Fruit fly (Drosophila melanogaster) whole organism, embryonic: Measurements from ENCODE around the gene mTerf3.

Experiments
- Atf3 ChIP-seq: fragments of 200-800 bp; sonication (Bioruptor generic); optimal IDR thresholded peaks from 3 replicates; lab custom pipeline; 2016; ENCODE audit warnings: missing biosample characterization, missing genetic modification characterization
- Bteb2 ChIP-seq: fragments of 200-800 bp; sonication (Bioruptor generic); optimal IDR thresholded peaks from 2 replicates; lab custom pipeline; 2016; ENCODE audit warnings: missing biosample characterization, missing genetic modification characterization
- CG10274 ChIP-seq: fragments of 200-800 bp; sonication (Bioruptor generic); optimal IDR thresholded peaks from 3 replicates; lab custom pipeline; 2017; ENCODE audit warnings: missing biosample characterization, mild to moderate bottlenecking, missing genetic modification characterization
- CG11398 ChIP-seq: fragments of 200-800 bp; sonication (Bioruptor generic); optimal IDR thresholded peaks from 2 replicates; lab custom pipeline; 2016; ENCODE audit warnings: missing biosample characterization, missing genetic modification characterization
- CG12769 ChIP-seq: fragments of 200-800 bp; sonication (Bioruptor generic); optimal IDR thresholded peaks from 2 replicates; lab custom pipeline; 2019; ENCODE audit warnings: missing biosample characterization, mild to moderate bottlenecking, missing genetic modification characterization, moderate library complexity
- CG13775 ChIP-seq: fragments of 200-800 bp; sonication (Bioruptor generic); optimal IDR thresholded peaks from 3 replicates; lab custom pipeline; 2017; ENCODE audit warnings: missing biosample characterization, mild to moderate bottlenecking, missing genetic modification characterization
- CG14710 ChIP-seq: fragments of 200-800 bp; sonication (Bioruptor generic); optimal IDR thresholded peaks from 3 replicates; lab custom pipeline; 2019; ENCODE audit warnings: missing biosample characterization, mild to moderate bottlenecking, missing genetic modification characterization, moderate library complexity
- CG14860 ChIP-seq: fragments of 200-800 bp; sonication (Bioruptor generic); IDR thresholded peaks from 3 replicates; pipeline ENCODE4 v1.3.6; 2022; ENCODE audit warnings: missing biosample characterization, missing genetic modification characterization; ENCODE audit not compliant: partially characterized antibody
- CG1602 ChIP-seq: fragments of 200-800 bp; sonication (Bioruptor generic); optimal IDR thresholded peaks from 3 replicates; lab custom pipeline; 2016; ENCODE audit warnings: missing biosample characterization, missing genetic modification characterization
- CG17912 ChIP-seq: fragments of 200-800 bp; sonication (Bioruptor generic); optimal IDR thresholded peaks from 2 replicates; lab custom pipeline; 2018; ENCODE audit warnings: missing biosample characterization, mild to moderate bottlenecking, missing genetic modification characterization
- CG1792 ChIP-seq: fragments of 200-800 bp; sonication (Bioruptor generic); optimal IDR thresholded peaks from 2 replicates; lab custom pipeline; 2016; ENCODE audit warnings: missing biosample characterization, missing genetic modification characterization
- CG2120 ChIP-seq: fragments of 200-800 bp; sonication (Bioruptor generic); optimal IDR thresholded peaks from 3 replicates; lab custom pipeline; 2016; ENCODE audit warnings: missing biosample characterization, missing genetic modification characterization
- CG32772 ChIP-seq: fragments of 200-800 bp; sonication (Bioruptor generic); IDR thresholded peaks from 2 replicates; pipeline ENCODE4 v1.3.6; 2022; ENCODE audit warnings: missing biosample characterization, missing genetic modification characterization
- CG3407 ChIP-seq: fragments of 200-800 bp; sonication (Bioruptor generic); optimal IDR thresholded peaks from 2 replicates; lab custom pipeline; 2018; ENCODE audit warnings: missing biosample characterization, mild to moderate bottlenecking, missing genetic modification characterization
- CG34422 ChIP-seq: fragments of 200-800 bp; sonication (Bioruptor generic); IDR thresholded peaks from 3 replicates; pipeline ENCODE4 v1.3.6; 2022; ENCODE audit warnings: missing biosample characterization, missing genetic modification characterization
- CG4282 ChIP-seq: fragments of 200-800 bp; sonication (Bioruptor generic); optimal IDR thresholded peaks from 2 replicates; lab custom pipeline; 2016; ENCODE audit warnings: missing biosample characterization, missing genetic modification characterization
- CG4328 ChIP-seq: fragments of 200-800 bp; sonication (Bioruptor generic); optimal IDR thresholded peaks from 3 replicates; lab custom pipeline; 2017; ENCODE audit warnings: missing biosample characterization, missing genetic modification reagents, missing genetic modification characterization
- CG4820 ChIP-seq: fragments of 200-800 bp; sonication (Bioruptor generic); optimal IDR thresholded peaks from 3 replicates; lab custom pipeline; 2016; ENCODE audit warnings: missing biosample characterization, missing genetic modification characterization
- CG5180 ChIP-seq: fragments of 200-800 bp; sonication (Bioruptor generic); optimal IDR thresholded peaks from 3 replicates; lab custom pipeline; 2017; ENCODE audit warnings: missing biosample characterization, missing genetic modification characterization, mild to moderate bottlenecking, moderate library complexity, missing genetic modification reagents
- CG6254 ChIP-seq: fragments of 200-800 bp; sonication (Bioruptor generic); optimal IDR thresholded peaks from 3 replicates; lab custom pipeline; 2017; ENCODE audit warnings: mild to moderate bottlenecking, missing biosample characterization, missing genetic modification reagents, missing genetic modification characterization
- CG6791 ChIP-seq: fragments of 200-800 bp; sonication (Bioruptor generic); IDR thresholded peaks from 3 replicates; pipeline ENCODE4 v1.3.6; 2022; ENCODE audit warnings: missing biosample characterization, missing genetic modification characterization; ENCODE audit not compliant: partially characterized antibody
- CG7786 ChIP-seq: fragments of 200-800 bp; sonication (Bioruptor generic); optimal IDR thresholded peaks from 2 replicates; lab custom pipeline; 2016; ENCODE audit warnings: missing biosample characterization, missing genetic modification characterization
- CG8281 ChIP-seq: fragments of 200-800 bp; sonication (Bioruptor generic); optimal IDR thresholded peaks from 2 replicates; lab custom pipeline; 2018; ENCODE audit warnings: missing biosample characterization, mild to moderate bottlenecking, missing genetic modification characterization, moderate library complexity
- CoRest ChIP-seq: fragments of 200-800 bp; sonication (Bioruptor generic); optimal IDR thresholded peaks from 3 replicates; lab custom pipeline; 2018; ENCODE audit warnings: missing biosample characterization, mild to moderate bottlenecking, missing genetic modification characterization, moderate library complexity
- CrebB ChIP-seq: fragments of 200-800 bp; sonication (Bioruptor generic); optimal IDR thresholded peaks from 3 replicates; lab custom pipeline; 2018; ENCODE audit warnings: missing biosample characterization, mild to moderate bottlenecking, missing genetic modification characterization
- Drgx ChIP-seq: fragments of 200-800 bp; sonication (Bioruptor generic); IDR thresholded peaks from 2 replicates; pipeline ENCODE4 v1.3.6; 2022; ENCODE audit warnings: missing biosample characterization, missing genetic modification characterization
- HHEX ChIP-seq: fragments of 200-800 bp; sonication (Bioruptor generic); optimal IDR thresholded peaks from 3 replicates; lab custom pipeline; 2017; ENCODE audit warnings: missing biosample characterization, mild to moderate bottlenecking, missing genetic modification characterization, missing genetic modification reagents
- HmgZ ChIP-seq: fragments of 200-800 bp; sonication (Bioruptor generic); optimal IDR thresholded peaks from 2 replicates; lab custom pipeline; 2018; ENCODE audit warnings: missing biosample characterization, mild to moderate bottlenecking, missing genetic modification characterization
- MTF-1 ChIP-seq: fragments of 200-800 bp; sonication (Bioruptor generic); optimal IDR thresholded peaks from 2 replicates; lab custom pipeline; 2018; ENCODE audit warnings: missing biosample characterization, mild to moderate bottlenecking, missing genetic modification characterization, borderline replicate concordance
- NC2β ChIP-seq: fragments of 200-800 bp; sonication (Bioruptor generic); optimal IDR thresholded peaks from 2 replicates; lab custom pipeline; 2016; ENCODE audit warnings: missing biosample characterization, missing genetic modification characterization
- Nf-YB ChIP-seq: fragments of 200-800 bp; sonication (Bioruptor generic); optimal IDR thresholded peaks from 3 replicates; lab custom pipeline; 2019; ENCODE audit warnings: missing biosample characterization, mild to moderate bottlenecking, missing genetic modification characterization, moderate library complexity
- Oaz ChIP-seq: fragments of 200-800 bp; sonication (Bioruptor generic); IDR thresholded peaks from 2 replicates; pipeline ENCODE4 v1.3.6; 2022; ENCODE audit warnings: missing biosample characterization, missing genetic modification characterization
- Optix ChIP-seq: fragments of 200-800 bp; sonication (Bioruptor generic); IDR thresholded peaks from 3 replicates; pipeline ENCODE4 v1.3.6; 2022; ENCODE audit warnings: missing biosample characterization, missing genetic modification characterization
- PHDP ChIP-seq: fragments of 200-800 bp; sonication (Bioruptor generic); optimal IDR thresholded peaks from 3 replicates; lab custom pipeline; 2018; ENCODE audit warnings: missing biosample characterization, mild to moderate bottlenecking, missing genetic modification characterization, moderate library complexity
- cato ChIP-seq: fragments of 200-800 bp; sonication (Bioruptor generic); optimal IDR thresholded peaks from 2 replicates; lab custom pipeline; 2016; ENCODE audit warnings: missing biosample characterization, missing genetic modification characterization, borderline replicate concordance
- dysf ChIP-seq: fragments of 200-800 bp; sonication (Bioruptor generic); IDR thresholded peaks from 3 replicates; pipeline ENCODE4 v1.3.6; 2022; ENCODE audit warnings: missing biosample characterization, missing genetic modification characterization
- grn ChIP-seq: fragments of 200-800 bp; sonication (Bioruptor generic); optimal IDR thresholded peaks from 3 replicates; lab custom pipeline; 2017; ENCODE audit warnings: missing biosample characterization, missing genetic modification characterization
- gt ChIP-seq: fragments of 200-800 bp; sonication (Bioruptor generic); IDR thresholded peaks from 2 replicates; pipeline ENCODE4 v1.3.6; 2022; ENCODE audit warnings: missing biosample characterization, missing genetic modification characterization
- jing ChIP-seq: fragments of 200-800 bp; sonication (Bioruptor generic); optimal IDR thresholded peaks from 2 replicates; lab custom pipeline; 2018; ENCODE audit warnings: missing biosample characterization, mild to moderate bottlenecking, missing genetic modification characterization
- ken ChIP-seq: fragments of 200-800 bp; sonication (Bioruptor generic); IDR thresholded peaks from 3 replicates; pipeline ENCODE4 v1.3.6; 2022; ENCODE audit warnings: missing biosample characterization, missing genetic modification characterization
- lilli ChIP-seq: fragments of 200-800 bp; sonication (Bioruptor generic); optimal IDR thresholded peaks from 3 replicates; lab custom pipeline; 2016; ENCODE audit warnings: missing biosample characterization, missing genetic modification characterization
- lmd ChIP-seq: fragments of 200-800 bp; sonication (Bioruptor generic); IDR thresholded peaks from 2 replicates; pipeline ENCODE4 v1.3.6; 2022; ENCODE audit warnings: missing biosample characterization, missing genetic modification characterization
- luna ChIP-seq: fragments of 200-800 bp; sonication (Bioruptor generic); optimal IDR thresholded peaks from 2 replicates; lab custom pipeline; 2016; ENCODE audit warnings: missing biosample characterization, missing genetic modification characterization
- nmo ChIP-seq: fragments of 200-800 bp; sonication (Bioruptor generic); optimal IDR thresholded peaks from 2 replicates; lab custom pipeline; 2018; ENCODE audit warnings: missing biosample characterization, mild to moderate bottlenecking, missing genetic modification characterization, moderate library complexity
- pho ChIP-seq: fragments of 200-800 bp; sonication (Bioruptor generic); optimal IDR thresholded peaks from 2 replicates; lab custom pipeline; 2016; ENCODE audit warnings: missing biosample characterization, missing genetic modification characterization
- row ChIP-seq: fragments of 200-800 bp; sonication (Bioruptor generic); IDR thresholded peaks from 3 replicates; pipeline ENCODE4 v1.3.6; 2022; ENCODE audit warnings: missing biosample characterization, missing genetic modification characterization
- sc ChIP-seq, 3 experiments: fragments of >200 bp in 2 of 3; fragments of 200-800 bp in 1 of 3; sonication (Bioruptor generic) in 1 of 3; optimal IDR thresholded peaks; 2 replicates in 2 of 3; 3 replicates in 1 of 3; lab custom pipeline; 2017; ENCODE audit warnings: mild to moderate bottlenecking in 1 of 3, missing biosample characterization in 1 of 3, missing genetic modification characterization in 1 of 3, missing genetic modification reagents in 1 of 3
- slou ChIP-seq: fragments of 200-800 bp; sonication (Bioruptor generic); optimal IDR thresholded peaks from 3 replicates; lab custom pipeline; 2016; ENCODE audit warnings: missing biosample characterization, missing genetic modification characterization
- tio ChIP-seq: fragments of 200-800 bp; sonication (Bioruptor generic); optimal IDR thresholded peaks from 2 replicates; lab custom pipeline; 2017; ENCODE audit warnings: missing biosample characterization, missing genetic modification characterization, inconsistent platforms
- zf30C ChIP-seq: fragments of 200-800 bp; sonication (Bioruptor generic); optimal IDR thresholded peaks from 3 replicates; lab custom pipeline; 2018; ENCODE audit warnings: missing biosample characterization, mild to moderate bottlenecking, missing genetic modification characterization

The mTerf3 gene

dm6 chr3L:20470991-20471498 lies 49.5 kb downstream of the mTerf3 start (continued):
- TF ChIP-seq CG8281 (tag; lab: Kevin White, UChicago) = peak; percentile 19
- peak; percentile 1 for TF ChIP-seq HmgZ (tag; lab: Kevin White, UChicago)
- TF ChIP-seq CG6254 = peak; percentile 71
- no peak for TF ChIP-seq Bteb2
- peak; percentile 11 for TF ChIP-seq CG4820 (GFP tag; lab: Kevin White, UChicago)
- no peak for TF ChIP-seq CG6791 (GFP tag; lab: Robert Waterston, UW)
- TF ChIP-seq CG1792 (GFP tag; lab: Kevin White, UChicago) = no peak
- peak; percentile 32 for TF ChIP-seq CG14710 (tag; lab: Kevin White, UChicago)
- peak; percentile 23 for TF ChIP-seq nmo (GFP tag; lab: Kevin White, UChicago)
- TF ChIP-seq CG14860 (GFP tag; lab: Robert Waterston, UW) = no peak
- TF ChIP-seq gt (GFP tag; lab: Robert Waterston, UW) = no peak
- TF ChIP-seq CG10274 (GFP tag; lab: Kevin White, UChicago) = peak; percentile 31
- TF ChIP-seq Optix = peak; percentile 61; the same call in 2 of the 3 replicates
- TF ChIP-seq row (GFP tag; lab: Robert Waterston, UW) = peak; percentile 59; the same call in 2 of the 3 replicates
- peak; percentile 0 for TF ChIP-seq lilli (GFP tag; lab: Kevin White, UChicago)
- TF ChIP-seq CrebB (tag; lab: Kevin White, UChicago) = no peak
- TF ChIP-seq CG4282 (GFP tag; lab: Kevin White, UChicago) = no peak
- TF ChIP-seq CG7786 (GFP tag; lab: Kevin White, UChicago) = no peak
- TF ChIP-seq luna (GFP tag; lab: Kevin White, UChicago) = no peak
- no peak for TF ChIP-seq slou (GFP tag; lab: Kevin White, UChicago)
- peak; percentile 58 for TF ChIP-seq Oaz (GFP tag; lab: Robert Waterston, UW)
- peak; percentile 23 for TF ChIP-seq jing (GFP tag; lab: Kevin White, UChicago)
- peak; percentile 43 for TF ChIP-seq CG12769 (tag; lab: Kevin White, UChicago)
- TF ChIP-seq CG34422 (GFP tag; lab: Robert Waterston, UW) = peak; percentile 63; the same call in 2 of the 3 replicates
- TF ChIP-seq dysf (GFP tag; lab: Robert Waterston, UW) = peak; percentile 74
- peak; percentile 72 for TF ChIP-seq Drgx
- peak; percentile 21 for TF ChIP-seq CG3407
- TF ChIP-seq CG5180 (GFP tag; lab: Kevin White, UChicago) = peak; percentile 81
- TF ChIP-seq zf30C (GFP tag; lab: Kevin White, UChicago) = peak; percentile 77
- TF ChIP-seq NC2β (GFP tag; lab: Kevin White, UChicago) = no peak
- TF ChIP-seq CoRest (tag; lab: Kevin White, UChicago) = peak; percentile 0
- no peak for TF ChIP-seq Atf3
- TF ChIP-seq HHEX (GFP tag; lab: Kevin White, UChicago) = peak; percentile 26
- TF ChIP-seq CG17912 (GFP tag; lab: Kevin White, UChicago) = no peak
- TF ChIP-seq CG32772 (GFP tag; lab: Robert Waterston, UW) = 0 out of 2 replicates have a peak, but pooled peaks have one; percentile 15
- peak; percentile 25 for TF ChIP-seq MTF-1 (GFP tag; lab: Kevin White, UChicago)
- peak; percentile 56; the same call in 1 of the 3 replicates for TF ChIP-seq ken (GFP tag; lab: Robert Waterston, UW)
- TF ChIP-seq CG1602 (GFP tag; lab: Kevin White, UChicago) = peak; percentile 8
- peak; percentile 83 for TF ChIP-seq grn
- TF ChIP-seq CG11398 (GFP tag; lab: Kevin White, UChicago) = no peak
- peak; percentile 34 for TF ChIP-seq CG13775 (GFP tag; lab: Kevin White, UChicago)
- peak; percentile 0 for TF ChIP-seq Nf-YB
- TF ChIP-seq sc (optimal IDR thresholded peaks at IDR 0.05; lab: Kevin White, UChicago) = no peak
- peak; percentile 14 for TF ChIP-seq sc (GFP tag; optimal IDR thresholded peaks at IDR 0.05; lab: Kevin White, UChicago)
- peak; percentile 3 for TF ChIP-seq tio (GFP tag; lab: Kevin White, UChicago)
- TF ChIP-seq CG2120 (GFP tag; lab: Kevin White, UChicago) = no peak
- peak; percentile 45 for TF ChIP-seq lmd (GFP tag; lab: Robert Waterston, UW)
- TF ChIP-seq cato (GFP tag; lab: Kevin White, UChicago) = no peak
- peak; percentile 51 for TF ChIP-seq PHDP (tag; lab: Kevin White, UChicago)
- peak; percentile 18 for TF ChIP-seq CG4328 (GFP tag; lab: Kevin White, UChicago)
- no peak for TF ChIP-seq pho (GFP tag; lab: Kevin White, UChicago)
